Worm (Caenorhabditis elegans) whole organism, midembryonic: Measurements from ENCODE around the gene chil-2.

Source experiments
- T22C8.4 ChIP-seq: fragments of 200-800 bp; sonication (Bioruptor generic); IDR thresholded peaks from 2 replicates; pipeline ENCODE4 v1.3.6; 2022; ENCODE audit warnings: missing genetic modification characterization, missing compliant biosample characterization
- cog-1 ChIP-seq: sonication (generic microtip); optimal IDR thresholded peaks from 2 replicates; lab custom pipeline; 2016; ENCODE audit warnings: missing genetic modification characterization, missing compliant biosample characterization
- flt-1 ChIP-seq: fragments of 200-800 bp; sonication (Bioruptor generic); IDR thresholded peaks from 2 replicates; pipeline ENCODE4 v1.3.6; 2022; ENCODE audit warnings: missing genetic modification characterization, missing compliant biosample characterization
- klf-2 ChIP-seq: fragments of 200-800 bp; sonication (Bioruptor generic); conservative IDR thresholded peaks from 2 replicates; pipeline ENCODE4 v1.3.6; 2022; ENCODE audit warnings: missing genetic modification reagents, missing genetic modification characterization, missing compliant biosample characterization
- med-1 ChIP-seq: sonication (generic microtip); optimal IDR thresholded peaks from 2 replicates; lab custom pipeline; 2017; ENCODE audit warnings: missing genetic modification characterization, mild to moderate bottlenecking, missing compliant biosample characterization, antibody characterized with exemption, missing genetic modification reagents; ENCODE audit not compliant: insufficient read depth
- ref-1 ChIP-seq: fragments of 200-800 bp; sonication (Bioruptor generic); conservative IDR thresholded peaks from 2 replicates; pipeline ENCODE4 v1.3.6; 2022; ENCODE audit warnings: missing genetic modification reagents, missing genetic modification characterization, missing compliant biosample characterization
- tab-1 ChIP-seq: fragments of 200-800 bp; sonication (Bioruptor generic); IDR thresholded peaks from 2 replicates; pipeline ENCODE4 v1.3.6; 2022; ENCODE audit warnings: missing genetic modification characterization, missing compliant biosample characterization
- ztf-23 ChIP-seq: fragments of 200-800 bp; sonication (Bioruptor generic); IDR thresholded peaks from 2 replicates; pipeline ENCODE4 v1.3.6; 2022; ENCODE audit warnings: missing genetic modification reagents, missing genetic modification characterization, missing compliant biosample characterization
- ztf-29 ChIP-seq: fragments of 200-800 bp; sonication (Bioruptor generic); IDR thresholded peaks from 2 replicates; pipeline ENCODE4 v1.3.6; 2022; ENCODE audit warnings: missing genetic modification reagents, missing genetic modification characterization, missing compliant biosample characterization

DNA sequence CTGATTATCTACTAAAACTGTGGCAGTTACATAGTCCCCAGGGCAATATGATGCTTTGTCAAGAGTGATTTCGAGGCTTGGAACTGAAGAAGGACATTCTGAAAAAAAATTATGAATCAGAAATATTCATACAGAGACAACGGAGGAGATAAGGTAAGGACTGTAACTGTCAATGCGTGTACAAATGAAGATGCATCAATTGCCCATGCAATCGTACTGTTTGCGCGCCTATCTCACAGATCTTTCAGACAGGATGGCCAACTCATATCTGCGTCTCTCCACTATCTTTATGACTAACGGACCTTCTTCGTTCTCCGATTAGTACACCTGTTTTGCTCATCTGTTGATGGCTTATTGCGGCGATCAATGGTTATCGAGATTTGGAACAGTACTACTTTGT lies 34.1 kb downstream of the chil-2 start, which contains the start of gene ZK938.11:
- no peak for TF ChIP-seq flt-1 (GFP tag; lab: Robert Waterston, UW)
- no peak for TF ChIP-seq cog-1 (tag; lab: Kevin White, UChicago)
- no peak for TF ChIP-seq tab-1
- no peak for TF ChIP-seq med-1 (GFP tag; lab: Kevin White, UChicago)
- TF ChIP-seq ref-1 (GFP tag; lab: Robert Waterston, UW), result no peak
- TF ChIP-seq klf-2, result no peak
- TF ChIP-seq ztf-23 (GFP tag; lab: Robert Waterston, UW), result no peak
- no peak for TF ChIP-seq ztf-29 (GFP tag; lab: Robert Waterston, UW)
- TF ChIP-seq T22C8.4 (GFP tag; lab: Robert Waterston, UW), result no peak
